Worm (Caenorhabditis elegans) whole organism, young adult: ENCODE measurements around the gene R74.2.

ENCODE experiments used
- B0261.1 ChIP-seq: sonication (generic microtip); optimal IDR thresholded peaks from 2 replicates; lab custom pipeline; 2016; ENCODE audit warnings: mild to moderate bottlenecking, missing genetic modification characterization, moderate library complexity, missing compliant biosample characterization
- B0336.3 ChIP-seq: fragments of 200-800 bp; sonication (Bioruptor generic); IDR thresholded peaks from 2 replicates; pipeline ENCODE4 v1.3.6; 2022; ENCODE audit warnings: missing genetic modification characterization, missing compliant biosample characterization
- F37B4.10 ChIP-seq: fragments of 200-800 bp; sonication (Bioruptor generic); IDR thresholded peaks from 2 replicates; pipeline ENCODE4 v1.3.6; 2022; ENCODE audit warnings: missing genetic modification characterization, missing compliant biosample characterization
- F39B2.1 ChIP-seq: fragments of 200-800 bp; sonication (Bioruptor generic); IDR thresholded peaks from 2 replicates; pipeline ENCODE4 v1.3.6; 2022; ENCODE audit warnings: missing genetic modification reagents, missing genetic modification characterization, missing compliant biosample characterization
- T26A5.8 ChIP-seq: sonication (generic microtip); optimal IDR thresholded peaks from 2 replicates; lab custom pipeline; 2016; ENCODE audit warnings: missing genetic modification characterization, missing compliant biosample characterization
- Y53G8AR.9 ChIP-seq: fragments of 200-800 bp; sonication (Bioruptor generic); conservative IDR thresholded peaks from 2 replicates; pipeline ENCODE4 v1.3.6; 2022; ENCODE audit warnings: missing genetic modification reagents, missing genetic modification characterization, missing compliant biosample characterization
- Y56A3A.18 ChIP-seq: fragments of 200-800 bp; sonication (Bioruptor generic); IDR thresholded peaks from 2 replicates; pipeline ENCODE4 v1.3.6; 2022; ENCODE audit warnings: missing genetic modification reagents, missing genetic modification characterization, missing compliant biosample characterization
- Y67H2A.10 ChIP-seq: fragments of 200-800 bp; sonication (Bioruptor generic); conservative IDR thresholded peaks from 2 replicates; pipeline ENCODE4 v1.3.6; 2022; ENCODE audit warnings: missing genetic modification reagents, missing genetic modification characterization, missing compliant biosample characterization
- akir-1 ChIP-seq: fragments of 200-800 bp; sonication (Bioruptor generic); optimal IDR thresholded peaks from 2 replicates; lab custom pipeline; 2018; ENCODE audit warnings: mild to moderate bottlenecking, missing genetic modification characterization, moderate library complexity, missing compliant biosample characterization
- aptf-2 ChIP-seq: fragments of 200-800 bp; sonication (Bioruptor generic); conservative IDR thresholded peaks from 2 replicates; pipeline ENCODE4 v1.3.6; 2022; ENCODE audit warnings: missing genetic modification reagents, missing genetic modification characterization, missing compliant biosample characterization
- athp-1 ChIP-seq: sonication (generic microtip); optimal IDR thresholded peaks from 2 replicates; lab custom pipeline; 2017; ENCODE audit warnings: mild to moderate bottlenecking, missing genetic modification characterization, missing compliant biosample characterization
- attf-3 ChIP-seq: fragments of 200-800 bp; sonication (Bioruptor generic); conservative IDR thresholded peaks from 2 replicates; pipeline ENCODE4 v1.3.6; 2022; ENCODE audit warnings: missing genetic modification reagents, missing genetic modification characterization, missing compliant biosample characterization
- bed-1 ChIP-seq: fragments of 200-800 bp; sonication (Bioruptor generic); IDR thresholded peaks from 2 replicates; pipeline ENCODE4 v1.3.6; 2022; ENCODE audit warnings: missing genetic modification reagents, missing genetic modification characterization, missing compliant biosample characterization
- cebp-1 ChIP-seq, 2 experiments: fragments of 200-800 bp in 1 of 2; sonication (Bioruptor generic) in 1 of 2; sonication (generic microtip) in 1 of 2; IDR thresholded peaks in 1 of 2; optimal IDR thresholded peaks in 1 of 2; 2 replicates each; pipeline versions ENCODE4 v1.3.6 to Lab custom; 2017 to 2022; ENCODE audit warnings: missing compliant biosample characterization in 2 of 2, missing genetic modification characterization in 2 of 2, mild to moderate bottlenecking in 1 of 2, missing genetic modification reagents in 1 of 2, moderate library complexity in 1 of 2
- ceh-27 ChIP-seq: fragments of 200-800 bp; sonication (Bioruptor generic); optimal IDR thresholded peaks from 2 replicates; lab custom pipeline; 2018; ENCODE audit warnings: mild to moderate bottlenecking, missing genetic modification characterization, moderate library complexity, missing compliant biosample characterization
- ceh-91 ChIP-seq: fragments of 200-800 bp; sonication (Bioruptor generic); IDR thresholded peaks from 2 replicates; pipeline ENCODE4 v1.3.6; 2022; ENCODE audit warnings: missing genetic modification reagents, missing genetic modification characterization, missing compliant biosample characterization
- chd-7 ChIP-seq: sonication (generic microtip); optimal IDR thresholded peaks from 2 replicates; lab custom pipeline; 2016; ENCODE audit warnings: mild to moderate bottlenecking, missing genetic modification characterization, moderate library complexity, missing compliant biosample characterization
- egl-18 ChIP-seq: fragments of 200-800 bp; sonication (Bioruptor generic); IDR thresholded peaks from 2 replicates; pipeline ENCODE4 v1.3.6; 2022; ENCODE audit warnings: missing genetic modification reagents, missing genetic modification characterization, missing compliant biosample characterization
- egl-44 ChIP-seq: fragments of 200-800 bp; sonication (Bioruptor generic); IDR thresholded peaks from 2 replicates; pipeline ENCODE4 v1.3.6; 2022; ENCODE audit warnings: missing genetic modification reagents, missing genetic modification characterization, missing compliant biosample characterization
- egrh-3 ChIP-seq: fragments of 200-800 bp; sonication (Bioruptor generic); IDR thresholded peaks from 2 replicates; pipeline ENCODE4 v1.3.6; 2022; ENCODE audit warnings: missing genetic modification reagents, missing genetic modification characterization, missing compliant biosample characterization
- gei-17 ChIP-seq: fragments of 200-800 bp; sonication (Bioruptor generic); optimal IDR thresholded peaks from 2 replicates; lab custom pipeline; 2018; ENCODE audit warnings: mild to moderate bottlenecking, missing genetic modification characterization, missing compliant biosample characterization
- him-1 ChIP-seq: sonication (generic microtip); optimal IDR thresholded peaks from 2 replicates; lab custom pipeline; 2016; ENCODE audit warnings: missing genotype, missing genetic modification reagents, missing genetic modification characterization, missing compliant biosample characterization
- hlh-26 ChIP-seq: fragments of 200-800 bp; sonication (Bioruptor generic); conservative IDR thresholded peaks from 2 replicates; pipeline ENCODE4 v1.3.6; 2022; ENCODE audit warnings: missing genetic modification reagents, missing genetic modification characterization, missing compliant biosample characterization
- hmg-1.2 ChIP-seq: fragments of 200-800 bp; sonication (Bioruptor generic); IDR thresholded peaks from 2 replicates; pipeline ENCODE4 v1.3.6; 2022; ENCODE audit warnings: missing genetic modification reagents, missing genetic modification characterization, missing compliant biosample characterization
- hmg-20 ChIP-seq: fragments of 200-800 bp; sonication (Bioruptor generic); IDR thresholded peaks from 2 replicates; pipeline ENCODE4 v1.3.6; 2022; ENCODE audit warnings: missing genetic modification reagents, missing genetic modification characterization, missing compliant biosample characterization
- hrde-1 ChIP-seq: sonication (generic microtip); optimal IDR thresholded peaks from 2 replicates; lab custom pipeline; 2016; ENCODE audit warnings: missing genetic modification characterization, mild to moderate bottlenecking, missing compliant biosample characterization, moderate library complexity, missing genotype, missing genetic modification reagents, borderline replicate concordance
- lag-1 ChIP-seq: fragments of 200-800 bp; sonication (Bioruptor generic); IDR thresholded peaks from 2 replicates; pipeline ENCODE4 v1.3.6; 2022; ENCODE audit warnings: missing genetic modification reagents, missing genetic modification characterization, missing compliant biosample characterization
- lin-26 ChIP-seq: fragments of 200-800 bp; sonication (Bioruptor generic); IDR thresholded peaks from 2 replicates; pipeline ENCODE4 v1.3.6; 2022; ENCODE audit warnings: missing genetic modification reagents, missing genetic modification characterization, missing compliant biosample characterization
- lin-35 ChIP-seq, 3 experiments: fragments of 150-350 bp in 2 of 3; sonication (generic microtip) in 1 of 3; optimal IDR thresholded peaks; 2 replicates each; lab custom pipeline; 2014 to 2018; ENCODE audit warnings: missing biosample characterization in 3 of 3, missing genetic modification characterization in 3 of 3, missing genetic modification reagents in 3 of 3
- madf-10 ChIP-seq: sonication (generic microtip); optimal IDR thresholded peaks from 2 replicates; lab custom pipeline; 2016; ENCODE audit warnings: mild to moderate bottlenecking, missing genetic modification characterization, missing compliant biosample characterization
- madf-3 ChIP-seq: fragments of 200-800 bp; sonication (Bioruptor generic); IDR thresholded peaks from 2 replicates; pipeline ENCODE4 v1.3.6; 2022; ENCODE audit warnings: missing genetic modification reagents, missing genetic modification characterization, missing compliant biosample characterization
- mel-28 ChIP-seq: sonication (generic microtip); optimal IDR thresholded peaks from 2 replicates; lab custom pipeline; 2016; ENCODE audit warnings: borderline replicate concordance, mild to moderate bottlenecking, missing genetic modification characterization, missing compliant biosample characterization
- nfya-1 ChIP-seq: sonication (generic microtip); optimal IDR thresholded peaks from 2 replicates; lab custom pipeline; 2017; ENCODE audit warnings: antibody characterized with exemption, missing compliant biosample characterization, missing genetic modification characterization, borderline replicate concordance; ENCODE audit not compliant: insufficient read depth
- nfya-2 ChIP-seq: fragments of 200-800 bp; sonication (Bioruptor generic); IDR thresholded peaks from 2 replicates; pipeline ENCODE4 v1.3.6; 2022; ENCODE audit warnings: missing genetic modification reagents, missing genetic modification characterization, missing compliant biosample characterization
- nhr-90 ChIP-seq: sonication (generic microtip); optimal IDR thresholded peaks from 2 replicates; lab custom pipeline; 2016; ENCODE audit warnings: missing genotype, mild to moderate bottlenecking, missing genetic modification characterization, missing compliant biosample characterization
- rcor-1 ChIP-seq: fragments of 200-800 bp; sonication (Bioruptor generic); IDR thresholded peaks from 2 replicates; pipeline ENCODE4 v1.3.6; 2022; ENCODE audit warnings: missing genetic modification reagents, missing genetic modification characterization, missing compliant biosample characterization
- rec-8 ChIP-seq, 2 experiments: sonication (generic microtip); optimal IDR thresholded peaks; 2 replicates each; lab custom pipeline; 2016; ENCODE audit warnings: mild to moderate bottlenecking in 2 of 2, missing genetic modification characterization in 2 of 2, missing genetic modification reagents in 2 of 2, missing genotype in 2 of 2, missing biosample characterization in 1 of 2, missing compliant biosample characterization in 1 of 2, moderate library complexity in 1 of 2
- snpc-1.3 ChIP-seq: sonication (generic microtip); optimal IDR thresholded peaks from 2 replicates; lab custom pipeline; 2017; ENCODE audit warnings: missing genetic modification characterization, mild to moderate bottlenecking, missing compliant biosample characterization, antibody characterized with exemption, moderate library complexity, missing genotype, missing genetic modification reagents; ENCODE audit not compliant: insufficient read depth
- snpc-3.4 ChIP-seq: sonication (generic microtip); optimal IDR thresholded peaks from 2 replicates; lab custom pipeline; 2017; ENCODE audit warnings: missing genetic modification characterization, mild to moderate bottlenecking, missing compliant biosample characterization, antibody characterized with exemption, moderate library complexity, missing genotype, missing genetic modification reagents
- sptf-2 ChIP-seq: fragments of 200-800 bp; sonication (Bioruptor generic); optimal IDR thresholded peaks from 2 replicates; lab custom pipeline; 2018; ENCODE audit warnings: mild to moderate bottlenecking, missing genetic modification characterization, missing compliant biosample characterization
- tbx-9 ChIP-seq: sonication (generic microtip); optimal IDR thresholded peaks from 2 replicates; lab custom pipeline; 2016; ENCODE audit warnings: borderline replicate concordance, missing genetic modification characterization, inconsistent platforms, missing compliant biosample characterization
- tlf-1 ChIP-seq: fragments of 200-800 bp; sonication (Bioruptor generic); optimal IDR thresholded peaks from 2 replicates; lab custom pipeline; 2018; ENCODE audit warnings: mild to moderate bottlenecking, missing genetic modification characterization, missing compliant biosample characterization
- xnd-1 ChIP-seq: sonication (generic microtip); optimal IDR thresholded peaks from 2 replicates; lab custom pipeline; 2016; ENCODE audit warnings: missing genotype, missing genetic modification reagents, missing genetic modification characterization, missing compliant biosample characterization
- zfh-2 ChIP-seq: fragments of 200-800 bp; sonication (Bioruptor generic); conservative IDR thresholded peaks from 2 replicates; pipeline ENCODE4 v1.3.6; 2022; ENCODE audit warnings: missing genetic modification reagents, missing genetic modification characterization, missing compliant biosample characterization
- zim-3 ChIP-seq: sonication (generic microtip); optimal IDR thresholded peaks from 2 replicates; lab custom pipeline; 2017; ENCODE audit warnings: mild to moderate bottlenecking, missing genetic modification characterization, moderate library complexity, missing compliant biosample characterization
- ztf-22 ChIP-seq: fragments of 200-800 bp; sonication (Bioruptor generic); optimal IDR thresholded peaks from 2 replicates; lab custom pipeline; 2018; ENCODE audit warnings: mild to moderate bottlenecking, missing genetic modification characterization, moderate library complexity, missing compliant biosample characterization
- ztf-6 ChIP-seq: fragments of 200-800 bp; sonication (Bioruptor generic); IDR thresholded peaks from 2 replicates; pipeline ENCODE4 v1.3.6; 2022; ENCODE audit warnings: missing genetic modification reagents, missing genetic modification characterization, missing compliant biosample characterization

Gene R74.2

ce11 chrIII:4172210-4172609 is 15.8 kb upstream of the R74.2 start (continued):
- TF ChIP-seq cebp-1 (GFP tag; IDR thresholded peaks at IDR 0.05; lab: Robert Waterston, UW): no peak
- peak; percentile 41 for TF ChIP-seq cebp-1 (tag; optimal IDR thresholded peaks at IDR 0.05; lab: Kevin White, UChicago)
- TF ChIP-seq athp-1: peak; percentile 88
- TF ChIP-seq egl-44: no peak
- no peak for TF ChIP-seq ztf-22 (GFP tag; lab: Kevin White, UChicago)
- no peak for TF ChIP-seq akir-1
- no peak for TF ChIP-seq madf-10 (tag; lab: Kevin White, UChicago)
- TF ChIP-seq nhr-90 (tag; lab: Kevin White, UChicago): no peak
- no peak; the same call in 1 of the 2 replicates for TF ChIP-seq lin-26 (GFP tag; lab: Robert Waterston, UW)
- TF ChIP-seq madf-3 (GFP tag; lab: Robert Waterston, UW): peak; percentile 85
- no peak for TF ChIP-seq tbx-9
- TF ChIP-seq ceh-91 (GFP tag; lab: Robert Waterston, UW): no peak
- TF ChIP-seq rcor-1 (GFP tag; lab: Robert Waterston, UW): no peak
- peak; percentile 63 for TF ChIP-seq zim-3 (tag; lab: Kevin White, UChicago)
- no peak for TF ChIP-seq B0261.1 (tag; lab: Kevin White, UChicago)
- peak; percentile 63 for TF ChIP-seq him-1
- TF ChIP-seq chd-7: peak; percentile 42
- no peak for TF ChIP-seq bed-1 (GFP tag; lab: Robert Waterston, UW)
- TF ChIP-seq nfya-2 (GFP tag; lab: Robert Waterston, UW): peak; percentile 83; the same call in 1 of the 2 replicates
- TF ChIP-seq mel-28: no peak
- no peak for TF ChIP-seq F37B4.10 (GFP tag; lab: Robert Waterston, UW)
- no peak for TF ChIP-seq zfh-2 (GFP tag; lab: Robert Waterston, UW)
- no peak for TF ChIP-seq ceh-27
- TF ChIP-seq gei-17: no peak
- TF ChIP-seq attf-3: no peak
- peak; percentile 23 for TF ChIP-seq snpc-3.4 (tag; lab: Kevin White, UChicago)
- TF ChIP-seq tlf-1: peak; percentile 72
- TF ChIP-seq hmg-1.2: peak; percentile 35; the same call in 1 of the 2 replicates
- TF ChIP-seq Y53G8AR.9 (GFP tag; lab: Robert Waterston, UW): peak; percentile 89
- TF ChIP-seq Y67H2A.10 (GFP tag; lab: Robert Waterston, UW): no peak
- TF ChIP-seq xnd-1 (tag; lab: Kevin White, UChicago): peak; percentile 52
- no peak for TF ChIP-seq sptf-2 (GFP tag; lab: Kevin White, UChicago)
- TF ChIP-seq egl-18 (GFP tag; lab: Robert Waterston, UW): no peak
- no peak for TF ChIP-seq nfya-1 (tag; lab: Kevin White, UChicago)
- peak; percentile 92 for TF ChIP-seq hrde-1 (tag; lab: Kevin White, UChicago)
- no peak for TF ChIP-seq Y56A3A.18 (GFP tag; lab: Robert Waterston, UW)
- TF ChIP-seq hmg-20 (GFP tag; lab: Robert Waterston, UW): no peak
- peak; percentile 15 for TF ChIP-seq T26A5.8 (tag; lab: Kevin White, UChicago)
- TF ChIP-seq B0336.3: peak; percentile 69
- no peak for TF ChIP-seq lag-1 (GFP tag; lab: Robert Waterston, UW)
- TF ChIP-seq rec-8 (tag; optimal IDR thresholded peaks at IDR 0.05; lab: Kevin White, UChicago): no peak
- TF ChIP-seq egrh-3 (GFP tag; lab: Robert Waterston, UW): no peak
- TF ChIP-seq snpc-1.3 (tag; lab: Kevin White, UChicago): peak; percentile 77
- TF ChIP-seq lin-35 (GFP tag; optimal IDR thresholded peaks at IDR 0.05; lab: Kevin White, UChicago): no peak
- TF ChIP-seq aptf-2 (GFP tag; lab: Robert Waterston, UW): no peak
- no peak for TF ChIP-seq ztf-6 (GFP tag; lab: Robert Waterston, UW)
- TF ChIP-seq hlh-26 (GFP tag; lab: Robert Waterston, UW): no peak
- peak; percentile 9; the same call in 1 of the 2 replicates for TF ChIP-seq F39B2.1
